Fruit fly (Drosophila melanogaster): ENCODE measurements around the gene SsRbeta.

The SsRbeta gene

DNA sequence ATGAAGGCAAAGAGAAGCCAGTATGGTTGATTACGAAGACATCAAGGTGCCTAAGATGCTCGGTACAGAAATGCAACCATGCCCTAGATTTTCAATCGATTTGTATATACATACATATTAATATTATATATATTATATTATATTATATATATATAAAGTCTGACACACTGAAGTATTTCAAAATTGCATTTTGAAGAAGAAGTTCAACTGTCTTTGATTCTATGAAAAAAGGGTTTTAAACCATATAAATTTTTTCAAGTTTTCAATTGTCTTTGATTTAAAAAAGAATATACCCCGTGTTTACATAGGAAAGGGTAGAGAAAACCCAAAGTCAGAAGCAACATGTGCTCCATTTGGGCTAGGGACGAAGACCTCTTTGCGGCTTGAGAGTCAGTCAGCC lies 45.4 kb downstream of the SsRbeta start:
- TF ChIP-seq vri (GFP tag; optimal IDR thresholded peaks at IDR 0.05) (no peak), CG11902 (GFP tag; optimal IDR thresholded peaks at IDR 0.05) (peak; percentile 28), CG6792 (GFP tag; optimal IDR thresholded peaks at IDR 0.05) (peak; percentile 33), CG16779 (tag; optimal IDR thresholded peaks at IDR 0.05) (no peak), Hr39 (GFP tag; optimal IDR thresholded peaks at IDR 0.05) (peak; percentile 14), Lpt (GFP tag; optimal IDR thresholded peaks at IDR 0.05) (no peak), CG6163 (GFP tag; IDR thresholded peaks at IDR 0.05) (peak; percentile 47; the same call in 1 of the 3 replicates), Ets21C (GFP tag; optimal IDR thresholded peaks at IDR 0.05) (no peak), Eip78C (GFP tag) (peak; percentile 84), CG10631 (GFP tag; optimal IDR thresholded peaks at IDR 0.05) (peak; percentile 81), CG32006 (GFP tag; optimal IDR thresholded peaks at IDR 0.05) (peak; percentile 8), CG11762 (GFP tag; optimal IDR thresholded peaks at IDR 0.05; ENCODE audit: insufficient read depth) (no peak), CG8632 (GFP tag; optimal IDR thresholded peaks at IDR 0.05) (peak; percentile 80), salr (GFP tag; optimal IDR thresholded peaks at IDR 0.05) (no peak), dsx (GFP tag; optimal IDR thresholded peaks at IDR 0.05; ENCODE audit: poor library complexity, severe bottlenecking) (peak; percentile 44), topi (GFP tag; optimal IDR thresholded peaks at IDR 0.05) (peak; percentile 29), svp (GFP tag) (peak; percentile 18), Sox102F (GFP tag; optimal IDR thresholded peaks at IDR 0.05) (no peak), Sox15 (GFP tag; optimal IDR thresholded peaks at IDR 0.05) (peak; percentile 25), CG34406 (GFP tag; optimal IDR thresholded peaks at IDR 0.05) (peak; percentile 82), esn (GFP tag; optimal IDR thresholded peaks at IDR 0.05) (peak; percentile 40), Gug (GFP tag; IDR thresholded peaks at IDR 0.05) (no peak), ss (GFP tag; optimal IDR thresholded peaks at IDR 0.05) (peak; percentile 21 to 77), achi (GFP tag; optimal IDR thresholded peaks at IDR 0.05) (peak; percentile 61), CG8319 (GFP tag; optimal IDR thresholded peaks at IDR 0.05) (peak; percentile 19), fkh (GFP tag; optimal IDR thresholded peaks at IDR 0.05) (no peak), CG3919 (GFP tag; optimal IDR thresholded peaks at IDR 0.05) (peak; percentile 27), acj6 (GFP tag; optimal IDR thresholded peaks at IDR 0.05) (peak; percentile 33), Met (GFP tag; optimal IDR thresholded peaks at IDR 0.05) (no peak), Ets96B (tag; optimal IDR thresholded peaks at IDR 0.05) (peak; percentile 87), spab (GFP tag; optimal IDR thresholded peaks at IDR 0.05) (peak; percentile 67), CG6808 (GFP tag; optimal IDR thresholded peaks at IDR 0.05) (peak; percentile 71), CG8119 (GFP tag; IDR thresholded peaks at IDR 0.05) (peak; percentile 35; the same call in 1 of the 3 replicates), OdsH (GFP tag; optimal IDR thresholded peaks at IDR 0.05) (peak; percentile 53), CG10669 (GFP tag; optimal IDR thresholded peaks at IDR 0.05) (peak; percentile 68), eg (GFP tag; IDR thresholded peaks at IDR 0.05) (no peak), fd59A (GFP tag; optimal IDR thresholded peaks at IDR 0.05) (no peak), CG9139 (GFP tag; optimal IDR thresholded peaks at IDR 0.05) (peak; percentile 17), CG3032 (tag; optimal IDR thresholded peaks at IDR 0.05) (peak; percentile 89), cyc (GFP tag; optimal IDR thresholded peaks at IDR 0.05) (no peak), lz (GFP tag; optimal IDR thresholded peaks at IDR 0.05) (no peak), CG7368 (GFP tag; optimal IDR thresholded peaks at IDR 0.05) (peak; percentile 26)

DNA sequence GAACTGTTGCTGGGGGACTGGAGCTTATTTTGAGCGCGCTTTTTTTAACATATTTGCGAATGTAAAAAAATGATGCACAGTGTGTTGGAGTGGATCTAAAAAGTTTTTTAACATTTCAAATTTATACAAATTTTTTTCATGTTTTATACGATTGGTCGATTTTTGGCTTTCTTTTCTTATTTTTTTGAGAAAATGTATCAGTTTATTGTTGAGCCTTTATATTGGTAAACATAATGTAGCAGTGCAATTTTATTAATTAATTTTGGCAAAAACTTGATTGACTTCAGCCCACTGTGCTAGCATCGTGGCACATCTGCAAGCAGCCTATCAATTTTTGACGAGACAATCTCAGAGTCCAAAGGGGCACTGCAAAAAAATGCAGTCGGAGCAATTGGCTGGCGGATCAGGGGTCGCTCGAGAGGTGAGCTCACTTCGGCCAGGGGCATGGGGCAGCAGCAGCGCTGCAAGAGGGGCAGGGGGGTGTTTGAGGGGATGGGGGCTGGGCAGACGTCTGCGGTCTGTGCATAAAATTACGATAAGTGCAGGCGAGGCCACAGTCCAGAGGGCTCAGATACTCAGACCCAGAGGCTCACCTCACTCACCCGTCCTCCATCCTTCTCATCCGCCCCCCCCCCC lies 46.3 kb downstream of the SsRbeta start:
- TF ChIP-seq eg (GFP tag; IDR thresholded peaks at IDR 0.05) = 0 out of 3 replicates have a peak, but pooled peaks have one; percentile 17
- TF ChIP-seq CG11294 (GFP tag; IDR thresholded peaks at IDR 0.05) = no peak; the same call in 1 of the 2 replicates
- peak; percentile 87 for TF ChIP-seq Sox14 (GFP tag; optimal IDR thresholded peaks at IDR 0.05)
- peak; percentile 91 for TF ChIP-seq topi (GFP tag; optimal IDR thresholded peaks at IDR 0.05)
- peak; percentile 87 for TF ChIP-seq Sox102F (GFP tag; optimal IDR thresholded peaks at IDR 0.05)
- peak; percentile 89 for TF ChIP-seq Ets96B (tag; optimal IDR thresholded peaks at IDR 0.05)
- TF ChIP-seq Hr4 (GFP tag; optimal IDR thresholded peaks at IDR 0.05) = peak; percentile 60
- peak; percentile 49 for TF ChIP-seq CG32006 (GFP tag; optimal IDR thresholded peaks at IDR 0.05)
- peak; percentile 99 for TF ChIP-seq svp (GFP tag)
- TF ChIP-seq Hr39 (GFP tag; optimal IDR thresholded peaks at IDR 0.05) = peak; percentile 73
- peak; percentile 15 to 58 for TF ChIP-seq salr (GFP tag; optimal IDR thresholded peaks at IDR 0.05)
- no peak for TF ChIP-seq dac (GFP tag; optimal IDR thresholded peaks at IDR 0.05)
- TF ChIP-seq fkh (GFP tag; optimal IDR thresholded peaks at IDR 0.05) = no peak
- TF ChIP-seq vri (GFP tag; optimal IDR thresholded peaks at IDR 0.05) = peak; percentile 68
- TF ChIP-seq CG10631 (GFP tag; optimal IDR thresholded peaks at IDR 0.05) = peak; percentile 70
- TF ChIP-seq Sox15 (GFP tag; optimal IDR thresholded peaks at IDR 0.05) = peak; percentile 63
- TF ChIP-seq CG7368 (GFP tag; optimal IDR thresholded peaks at IDR 0.05) = peak; percentile 74
- peak; percentile 56 for TF ChIP-seq CG8319 (GFP tag; optimal IDR thresholded peaks at IDR 0.05)
- peak; percentile 90 for TF ChIP-seq esn (GFP tag; optimal IDR thresholded peaks at IDR 0.05)
- peak; percentile 86 for TF ChIP-seq CG3032 (tag; optimal IDR thresholded peaks at IDR 0.05)
- TF ChIP-seq CG16779 (tag; optimal IDR thresholded peaks at IDR 0.05) = peak; percentile 43
- TF ChIP-seq CG31627 (GFP tag; optimal IDR thresholded peaks at IDR 0.05) = peak; percentile 81
- TF ChIP-seq achi (GFP tag; optimal IDR thresholded peaks at IDR 0.05) = peak; percentile 81
- peak; percentile 79 for TF ChIP-seq pdm3 (GFP tag; optimal IDR thresholded peaks at IDR 0.05)

Data from whole organism, prepupa.